Fruit fly (Drosophila melanogaster): Measurements from ENCODE around the gene CG5412.

- TF ChIP-seq cic (GFP tag; optimal IDR thresholded peaks at IDR 0.05), result no peak
- no peak for TF ChIP-seq Mnt (GFP tag; optimal IDR thresholded peaks at IDR 0.05)
- no peak for TF ChIP-seq ovo (GFP tag; optimal IDR thresholded peaks at IDR 0.05)
- no peak for TF ChIP-seq Crg-1 (GFP tag; optimal IDR thresholded peaks at IDR 0.05)
- TF ChIP-seq bab1 (GFP tag; optimal IDR thresholded peaks at IDR 0.05), result no peak
- TF ChIP-seq Clk (GFP tag; optimal IDR thresholded peaks at IDR 0.05), result no peak
- TF ChIP-seq CG7045 (GFP tag; optimal IDR thresholded peaks at IDR 0.05), result no peak
- no peak for TF ChIP-seq CG11617 (GFP tag; optimal IDR thresholded peaks at IDR 0.05)
- TF ChIP-seq kay (GFP tag; ENCODE audit: borderline replicate concordance), result no peak
- TF ChIP-seq Hr96 (GFP tag; optimal IDR thresholded peaks at IDR 0.05), result no peak
- no peak for TF ChIP-seq CG14711 (tag; optimal IDR thresholded peaks at IDR 0.05)
- TF ChIP-seq CG12768 (GFP tag; optimal IDR thresholded peaks at IDR 0.05), result no peak
Observed at dm6 chr3R:20573326-20573725, 3.5 kb upstream of the CG5412 start.
